Fruit fly (Drosophila melanogaster): Measurements from ENCODE around the gene CG33642.

Gene CG33642

dm6 chr2L:13514945-13515687, 14.7 kb upstream of the CG33642 start (continued):
- TF ChIP-seq CG12299 (tag; optimal IDR thresholded peaks at IDR 0.05) (no peak), CG2116 (GFP tag; optimal IDR thresholded peaks at IDR 0.05) (peak; percentile 32), tap (tag; optimal IDR thresholded peaks at IDR 0.05) (peak; percentile 79), NC2β (GFP tag; optimal IDR thresholded peaks at IDR 0.05) (peak; percentile 47), chif (GFP tag; optimal IDR thresholded peaks at IDR 0.05) (peak; percentile 43 to 68), Fer1 (GFP tag; optimal IDR thresholded peaks at IDR 0.05) (peak; percentile 62), Hmr (GFP tag; optimal IDR thresholded peaks at IDR 0.05) (peak; percentile 23), ro (GFP tag; IDR thresholded peaks at IDR 0.05) (no peak), CG4360 (GFP tag; IDR thresholded peaks at IDR 0.05) (no peak), jigr1 (GFP tag; IDR thresholded peaks at IDR 0.05) (peak; percentile 26; the same call in 1 of the 3 replicates), Side (GFP tag; optimal IDR thresholded peaks at IDR 0.05) (peak; percentile 73), CG17359 (tag; optimal IDR thresholded peaks at IDR 0.05) (peak; percentile 84), CG10209 (GFP tag; optimal IDR thresholded peaks at IDR 0.05) (peak; percentile 3), fd102C (GFP tag; optimal IDR thresholded peaks at IDR 0.05) (no peak), sens (GFP tag) (peak; percentile 95), CG17328 (GFP tag; IDR thresholded peaks at IDR 0.05) (peak; percentile 77), twi (tag; optimal IDR thresholded peaks at IDR 0.05) (peak; percentile 94), croc (GFP tag; conservative IDR thresholded peaks at IDR 0.05) (peak; percentile 47; the same call in 2 of the 3 replicates), CG7928 (GFP tag; optimal IDR thresholded peaks at IDR 0.05) (no peak), B-H2 (GFP tag; optimal IDR thresholded peaks at IDR 0.05) (no peak), Sry-δ (GFP tag; optimal IDR thresholded peaks at IDR 0.05) (peak; percentile 54), jumu (GFP tag; optimal IDR thresholded peaks at IDR 0.05) (peak; percentile 83), CG2678 (tag; optimal IDR thresholded peaks at IDR 0.05) (peak; percentile 82), CG3281 (GFP tag; optimal IDR thresholded peaks at IDR 0.05) (peak; percentile 68), CG8765 (GFP tag; IDR thresholded peaks at IDR 0.05) (peak; percentile 73), fd64A (GFP tag; optimal IDR thresholded peaks at IDR 0.05) (no peak), CG11695 (GFP tag; IDR thresholded peaks at IDR 0.05) (peak; percentile 77), danr (GFP tag; IDR thresholded peaks at IDR 0.05) (peak; percentile 56), cato (GFP tag; optimal IDR thresholded peaks at IDR 0.05; ENCODE audit: borderline replicate concordance) (no peak), chm (GFP tag; IDR thresholded peaks at IDR 0.05) (no peak), CG2889 (GFP tag; IDR thresholded peaks at IDR 0.05) (0 out of 3 replicates have a peak, but pooled peaks have one; percentile 3), CG3407 (GFP tag; optimal IDR thresholded peaks at IDR 0.05) (no peak), CG31365 (tag; optimal IDR thresholded peaks at IDR 0.05) (no peak), Elba2 (GFP tag; optimal IDR thresholded peaks at IDR 0.05) (no peak), mam (GFP tag; optimal IDR thresholded peaks at IDR 0.05) (peak; percentile 80), CG4820 (GFP tag; optimal IDR thresholded peaks at IDR 0.05) (peak; percentile 81), Ssrp (tag; optimal IDR thresholded peaks at IDR 0.05) (peak; percentile 55), cad (GFP tag; optimal IDR thresholded peaks at IDR 0.05) (no peak), en (GFP tag; optimal IDR thresholded peaks at IDR 0.05) (peak; percentile 84), CG6175 (GFP tag; IDR thresholded peaks at IDR 0.05) (peak; percentile 48; the same call in 1 of the 3 replicates), wor (GFP tag; IDR thresholded peaks at IDR 0.05) (peak; percentile 41), Atf3 (GFP tag; optimal IDR thresholded peaks at IDR 0.05) (peak; percentile 36), sima (GFP tag; optimal IDR thresholded peaks at IDR 0.05) (peak; percentile 83), CG6683 (GFP tag; optimal IDR thresholded peaks at IDR 0.05) (no peak), Jarid2 (GFP tag; optimal IDR thresholded peaks at IDR 0.05) (peak; percentile 4), ranshi (GFP tag; IDR thresholded peaks at IDR 0.05) (peak; percentile 82), Lim3 (GFP tag; IDR thresholded peaks at IDR 0.05) (no peak), Antp (GFP tag; optimal IDR thresholded peaks at IDR 0.05) (peak; percentile 62), lola (GFP tag; optimal IDR thresholded peaks at IDR 0.05) (no peak), cwo (GFP tag; optimal IDR thresholded peaks at IDR 0.05) (no peak)

Measured in whole organism, embryonic.